Worm (Caenorhabditis elegans) whole organism, L4 larva: ENCODE data around the gene B0024.13.

Experiments used
- F37D6.2 ChIP-seq: sonication (generic microtip); optimal IDR thresholded peaks from 2 replicates; lab custom pipeline; 2016; ENCODE audit warnings: mild to moderate bottlenecking, missing genetic modification characterization, missing compliant biosample characterization
- Y105C5A.15 ChIP-seq: fragments of 200-800 bp; sonication (Bioruptor generic); IDR thresholded peaks from 2 replicates; pipeline ENCODE4 v1.3.6; 2022; ENCODE audit warnings: missing genetic modification characterization, missing compliant biosample characterization
- Y5F2A.4 ChIP-seq: fragments of 200-800 bp; sonication (Bioruptor generic); optimal IDR thresholded peaks from 2 replicates; lab custom pipeline; 2018; ENCODE audit warnings: mild to moderate bottlenecking, missing genetic modification characterization, missing compliant biosample characterization
- ZK337.2 ChIP-seq: fragments of 200-800 bp; sonication (Bioruptor generic); IDR thresholded peaks from 2 replicates; pipeline ENCODE4 v1.3.6; 2022; ENCODE audit warnings: missing genetic modification reagents, missing genetic modification characterization, missing compliant biosample characterization
- ZK546.5 ChIP-seq, 2 experiments: sonication (generic microtip); optimal IDR thresholded peaks; 2 replicates each; lab custom pipeline; 2017; ENCODE audit warnings: missing biosample characterization in 2 of 2, missing genetic modification characterization in 2 of 2
- aha-1 ChIP-seq: fragments of 150-350 bp; peaks from one replicate; lab custom pipeline; 2014; ENCODE audit warnings: missing biosample characterization, missing genetic modification characterization
- ceh-82 ChIP-seq: sonication (generic microtip); optimal IDR thresholded peaks from 2 replicates; lab custom pipeline; 2017; ENCODE audit warnings: missing biosample characterization, missing genetic modification characterization
- ces-1 ChIP-seq: fragments of 150-350 bp; sonication (generic microtip); optimal IDR thresholded peaks from 4 replicates; lab custom pipeline; 2014; ENCODE audit warnings: missing biosample characterization, missing genetic modification reagents, missing genetic modification characterization
- daf-12 ChIP-seq: fragments of 150-350 bp; optimal IDR thresholded peaks from 2 replicates; lab custom pipeline; 2014; ENCODE audit warnings: missing biosample characterization, missing genetic modification reagents, missing genetic modification characterization
- daf-16 ChIP-seq, 3 experiments: sonication (generic microtip); optimal IDR thresholded peaks; 2 replicates each; lab custom pipeline; 2016 to 2017; ENCODE audit warnings: missing genetic modification characterization in 3 of 3, missing genetic modification reagents in 3 of 3, mild to moderate bottlenecking in 2 of 3, missing compliant biosample characterization in 2 of 3, missing biosample characterization in 1 of 3, moderate library complexity in 1 of 3
- daf-8 ChIP-seq: fragments of 200-800 bp; sonication (Bioruptor generic); IDR thresholded peaks from 2 replicates; pipeline ENCODE4 v1.3.6; 2022; ENCODE audit warnings: missing genetic modification characterization, missing compliant biosample characterization
- dmd-6 ChIP-seq: fragments of 200-800 bp; sonication (Bioruptor generic); IDR thresholded peaks from 2 replicates; pipeline ENCODE4 v1.3.6; 2022; ENCODE audit warnings: missing genetic modification reagents, missing genetic modification characterization, missing compliant biosample characterization
- duxl-1 ChIP-seq: sonication (generic microtip); optimal IDR thresholded peaks from 2 replicates; lab custom pipeline; 2016; ENCODE audit warnings: mild to moderate bottlenecking, missing genetic modification characterization, moderate library complexity, missing compliant biosample characterization; ENCODE audit not compliant: poor library complexity
- dve-1 ChIP-seq: sonication (generic microtip); optimal IDR thresholded peaks from 2 replicates; lab custom pipeline; 2017; ENCODE audit warnings: antibody characterized with exemption, mild to moderate bottlenecking, missing genetic modification characterization, missing compliant biosample characterization; ENCODE audit not compliant: insufficient read depth
- egl-27 ChIP-seq: sonication (generic microtip); optimal IDR thresholded peaks from 3 replicates; lab custom pipeline; 2017; ENCODE audit warnings: missing biosample characterization, missing genetic modification reagents, missing genetic modification characterization
- fos-1 ChIP-seq: fragments of 150-350 bp; optimal IDR thresholded peaks from 2 replicates; lab custom pipeline; 2014; ENCODE audit warnings: missing biosample characterization, missing genetic modification characterization
- hlh-11 ChIP-seq: fragments of 200-800 bp; sonication (Bioruptor generic); optimal IDR thresholded peaks from 2 replicates; lab custom pipeline; 2018; ENCODE audit warnings: mild to moderate bottlenecking, missing genetic modification characterization, missing compliant biosample characterization
- hlh-30 ChIP-seq: sonication (generic microtip); optimal IDR thresholded peaks from 2 replicates; lab custom pipeline; 2017; ENCODE audit warnings: antibody characterized with exemption, mild to moderate bottlenecking, missing genetic modification characterization, missing compliant biosample characterization; ENCODE audit not compliant: insufficient read depth
- jun-1 ChIP-seq: fragments of 150-350 bp; optimal IDR thresholded peaks from 2 replicates; lab custom pipeline; 2014; ENCODE audit warnings: missing biosample characterization, missing genetic modification reagents, missing genetic modification characterization
- lin-1 ChIP-seq: fragments of 200-800 bp; sonication (Bioruptor generic); IDR thresholded peaks from 2 replicates; pipeline ENCODE4 v1.3.6; 2022; ENCODE audit warnings: missing genetic modification reagents, missing genetic modification characterization, missing compliant biosample characterization
- mdl-1 ChIP-seq, 2 experiments: fragments of 150-350 bp in 1 of 2; sonication (generic microtip) in 1 of 2; optimal IDR thresholded peaks; 2 replicates each; lab custom pipeline; 2014 to 2017; ENCODE audit warnings: missing biosample characterization in 2 of 2, missing genetic modification characterization in 2 of 2
- mdt-29 ChIP-seq: fragments of 200-800 bp; sonication (Bioruptor generic); IDR thresholded peaks from 2 replicates; pipeline ENCODE4 v1.3.6; 2022; ENCODE audit warnings: missing genetic modification reagents, missing genetic modification characterization, missing compliant biosample characterization
- mxl-3 ChIP-seq: fragments of 200-800 bp; sonication (Bioruptor generic); optimal IDR thresholded peaks from 2 replicates; lab custom pipeline; 2018; ENCODE audit warnings: mild to moderate bottlenecking, missing genetic modification characterization, missing compliant biosample characterization
- nhr-10 ChIP-seq: fragments of 150-350 bp; optimal IDR thresholded peaks from 2 replicates; lab custom pipeline; 2014; ENCODE audit warnings: missing biosample characterization, missing genetic modification characterization
- nhr-25 ChIP-seq: sonication (generic microtip); optimal IDR thresholded peaks from 2 replicates; lab custom pipeline; 2017; ENCODE audit warnings: missing genetic modification characterization, mild to moderate bottlenecking, missing compliant biosample characterization, antibody characterized with exemption, moderate library complexity, borderline replicate concordance; ENCODE audit not compliant: insufficient read depth
- nhr-28 ChIP-seq: fragments of 150-350 bp; optimal IDR thresholded peaks from 2 replicates; lab custom pipeline; 2014; ENCODE audit warnings: missing biosample characterization, missing genetic modification characterization
- nhr-42 ChIP-seq: fragments of 200-800 bp; sonication (Bioruptor generic); IDR thresholded peaks from 2 replicates; pipeline ENCODE4 v1.3.6; 2022; ENCODE audit warnings: missing genetic modification characterization, missing compliant biosample characterization
- nhr-6 ChIP-seq: fragments of 150-350 bp; optimal IDR thresholded peaks from 2 replicates; lab custom pipeline; 2014; ENCODE audit warnings: missing biosample characterization, missing genetic modification characterization
- nhr-76 ChIP-seq: fragments of 150-350 bp; optimal IDR thresholded peaks from 2 replicates; lab custom pipeline; 2014; ENCODE audit warnings: missing biosample characterization, missing genetic modification characterization
- php-3 ChIP-seq: fragments of 200-800 bp; sonication (Bioruptor generic); IDR thresholded peaks from 2 replicates; pipeline ENCODE4 v1.3.6; 2022; ENCODE audit warnings: missing genetic modification reagents, missing genetic modification characterization, missing compliant biosample characterization
- pqm-1 ChIP-seq: sonication (generic microtip); optimal IDR thresholded peaks from 2 replicates; lab custom pipeline; 2017; ENCODE audit warnings: missing biosample characterization, missing genetic modification characterization
- rbr-2 ChIP-seq: sonication (generic microtip); optimal IDR thresholded peaks from 2 replicates; lab custom pipeline; 2016; ENCODE audit warnings: missing genotype, missing genetic modification characterization, missing compliant biosample characterization
- saeg-2 ChIP-seq: fragments of 200-800 bp; sonication (Bioruptor generic); IDR thresholded peaks from 2 replicates; pipeline ENCODE4 v1.3.6; 2022; ENCODE audit warnings: missing genetic modification reagents, missing genetic modification characterization, missing compliant biosample characterization
- set-16 ChIP-seq: fragments of 200-800 bp; sonication (Bioruptor generic); IDR thresholded peaks from 2 replicates; pipeline ENCODE4 v1.3.6; 2022; ENCODE audit warnings: missing genetic modification reagents, missing genetic modification characterization, missing compliant biosample characterization
- spr-3 ChIP-seq: fragments of 200-800 bp; sonication (Bioruptor generic); optimal IDR thresholded peaks from 2 replicates; lab custom pipeline; 2018; ENCODE audit warnings: mild to moderate bottlenecking, missing genetic modification characterization, missing compliant biosample characterization
- vab-7 ChIP-seq: fragments of 200-800 bp; sonication (Bioruptor generic); IDR thresholded peaks from 2 replicates; pipeline ENCODE4 v1.3.6; 2022; ENCODE audit warnings: missing genetic modification reagents, missing genetic modification characterization, missing compliant biosample characterization
- zip-11 ChIP-seq: fragments of 200-800 bp; sonication (Bioruptor generic); IDR thresholded peaks from 2 replicates; pipeline ENCODE4 v1.3.6; 2022; ENCODE audit warnings: missing genetic modification characterization, missing compliant biosample characterization
- ztf-7 ChIP-seq: fragments of 150-350 bp; optimal IDR thresholded peaks from 2 replicates; lab custom pipeline; 2014; ENCODE audit warnings: missing biosample characterization, missing genetic modification characterization

B0024.13 gene

ce11 chrV:10281374-10281773 lies 39.1 kb upstream of the B0024.13 start, which contains the start of gene lys-2:
Gene lys-2, minus strand, starts transcription at chrV:10281474.
- TF ChIP-seq spr-3 (no peak), dmd-6 (peak; percentile 80), nhr-6 (tag; lab: Kevin White, UChicago) (peak; percentile 42), aha-1 (tag; lab: Kevin White, UChicago) (peak; percentile 29), lin-1 (GFP tag; lab: Robert Waterston, UW) (0 out of 2 replicates have a peak, but pooled peaks have one; percentile 32), nhr-28 (tag; lab: Kevin White, UChicago) (peak; percentile 82), fos-1 (no peak), daf-16 (GFP tag; optimal IDR thresholded peaks at IDR 0.05; lab: Kevin White, UChicago) (no peak), daf-16 (tag; optimal IDR thresholded peaks at IDR 0.05; lab: Kevin White, UChicago) (peak; percentile 94), pqm-1 (tag; lab: Kevin White, UChicago) (peak; percentile 88), dve-1 (peak; percentile 39), php-3 (GFP tag; lab: Robert Waterston, UW) (no peak)
- TF ChIP-seq, all 104 proteins: peak for 8

ce11 chrV:10283444-10283843 lies 37.1 kb upstream of the B0024.13 start, which contains the start of gene lys-3:
Gene lys-3, minus strand, starts transcription at chrV:10283544.
- TF ChIP-seq egl-27 (no peak), nhr-76 (tag; lab: Kevin White, UChicago) (no peak), nhr-28 (tag; lab: Kevin White, UChicago) (no peak), vab-7 (GFP tag; lab: Robert Waterston, UW) (no peak), ces-1 (no peak), mdl-1 (tag; optimal IDR thresholded peaks at IDR 0.05; lab: Kevin White, UChicago) (no peak), nhr-42 (GFP tag; lab: Robert Waterston, UW) (no peak), Y105C5A.15 (GFP tag; lab: Robert Waterston, UW) (no peak), F37D6.2 (tag; lab: Kevin White, UChicago) (no peak), ZK546.5 (tag; optimal IDR thresholded peaks at IDR 0.05; lab: Kevin White, UChicago) (no peak), nhr-25 (tag; lab: Kevin White, UChicago) (no peak)

ce11 chrV:10285853-10286252 lies 34.7 kb upstream of the B0024.13 start:
- TF ChIP-seq set-16 (GFP tag; lab: Robert Waterston, UW) (no peak), ces-1 (no peak), ceh-82 (tag; lab: Kevin White, UChicago) (no peak), hlh-11 (tag; lab: Kevin White, UChicago) (no peak), ztf-7 (no peak), mxl-3 (GFP tag; lab: Kevin White, UChicago) (no peak), jun-1 (tag; lab: Kevin White, UChicago) (no peak), saeg-2 (no peak), hlh-30 (no peak), zip-11 (GFP tag; lab: Robert Waterston, UW) (no peak), duxl-1 (tag; lab: Kevin White, UChicago) (no peak), Y5F2A.4 (GFP tag; lab: Kevin White, UChicago) (no peak), daf-12 (no peak), ZK337.2 (GFP tag; lab: Robert Waterston, UW) (no peak), daf-8 (no peak)

ce11 chrV:10287260-10287659 lies 33.3 kb upstream of the B0024.13 start, which contains the start of gene B0024.3:
Gene B0024.3, plus strand, starts transcription at chrV:10287560.
- TF ChIP-seq nhr-10 (no peak), php-3 (GFP tag; lab: Robert Waterston, UW) (no peak), rbr-2 (no peak), mdt-29 (no peak), jun-1 (tag; lab: Kevin White, UChicago) (no peak)
